Worm (Caenorhabditis elegans) whole organism, L2 larva: Measurements from ENCODE around the gene gur-3.

Experiments used
- unc-39 ChIP-seq: fragments of 150-350 bp; optimal IDR thresholded peaks from 2 replicates; lab custom pipeline; 2014; ENCODE audit warnings: missing biosample characterization, missing genetic modification characterization
- ztf-11 ChIP-seq: sonication (generic microtip); optimal IDR thresholded peaks from 2 replicates; lab custom pipeline; 2017; ENCODE audit warnings: missing biosample characterization, missing genetic modification characterization

DNA sequence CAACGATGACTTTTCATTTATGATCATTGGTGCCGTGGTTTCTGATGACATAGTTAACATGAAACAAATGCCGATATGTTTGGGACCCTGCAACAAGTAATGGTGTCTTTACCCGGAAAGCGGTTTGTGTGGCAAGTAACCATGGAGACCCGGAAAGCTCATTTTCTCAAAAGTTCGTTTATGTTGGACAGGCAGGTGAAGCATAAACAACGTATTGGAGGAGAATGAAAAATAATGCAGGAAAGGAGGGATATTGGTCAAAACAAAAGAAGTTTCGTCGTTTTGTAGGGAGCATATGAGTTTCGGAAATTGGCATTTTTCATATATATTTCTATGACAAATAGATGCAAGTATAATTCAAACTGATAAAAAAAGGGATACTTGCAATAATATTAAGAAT lies 19.7 kb downstream of the gur-3 start, which contains the start of gene dyf-6:
- TF ChIP-seq unc-39 (tag; lab: Kevin White, UChicago) (no peak), ztf-11 (tag; lab: Kevin White, UChicago) (no peak)
